Fruit fly (Drosophila melanogaster): Measurements from ENCODE around the gene CG8064.

The CG8064 gene

dm6 chr3R:18311368-18311919, 28.0 kb downstream of the CG8064 start (continued):
- TF ChIP-seq sim (GFP tag; IDR thresholded peaks at IDR 0.05), result no peak
- TF ChIP-seq CG13123 (GFP tag; optimal IDR thresholded peaks at IDR 0.05), result no peak
- peak; percentile 11 for TF ChIP-seq CG10274 (GFP tag; optimal IDR thresholded peaks at IDR 0.05)
- TF ChIP-seq CG11398 (GFP tag; optimal IDR thresholded peaks at IDR 0.05), result no peak
- peak; percentile 15 for TF ChIP-seq CG6854 (GFP tag; optimal IDR thresholded peaks at IDR 0.05)
- TF ChIP-seq CG10321 (GFP tag; IDR thresholded peaks at IDR 0.05), result no peak; the same call in 1 of the 2 replicates
- peak; percentile 91 for TF ChIP-seq Med (GFP tag)
- TF ChIP-seq row (GFP tag; IDR thresholded peaks at IDR 0.05), result peak; percentile 57; the same call in 2 of the 3 replicates
- TF ChIP-seq kay (GFP tag; optimal IDR thresholded peaks at IDR 0.05), result no peak
- no peak for TF ChIP-seq Usf (GFP tag; optimal IDR thresholded peaks at IDR 0.05)
- TF ChIP-seq Hr3 (GFP tag; optimal IDR thresholded peaks at IDR 0.05), result peak; percentile 4
- TF ChIP-seq E2f1 (GFP tag; IDR thresholded peaks at IDR 0.05), result 0 out of 2 replicates have a peak, but pooled peaks have one; percentile 2
- no peak for TF ChIP-seq en (GFP tag; optimal IDR thresholded peaks at IDR 0.05)
- TF ChIP-seq CG6683 (GFP tag; optimal IDR thresholded peaks at IDR 0.05), result no peak
- TF ChIP-seq CG14965 (GFP tag; optimal IDR thresholded peaks at IDR 0.05; ENCODE audit: borderline replicate concordance), result peak; percentile 27
- TF ChIP-seq pfk (GFP tag; optimal IDR thresholded peaks at IDR 0.05), result no peak
- TF ChIP-seq maf-S (GFP tag; optimal IDR thresholded peaks at IDR 0.05), result peak; percentile 12
- no peak for TF ChIP-seq Sin3A (optimal IDR thresholded peaks at IDR 0.05)
- 0 out of 2 replicates have a peak, but pooled peaks have one; percentile 5 for TF ChIP-seq ham (GFP tag; IDR thresholded peaks at IDR 0.05)
- TF ChIP-seq CoRest (tag; optimal IDR thresholded peaks at IDR 0.05), result peak; percentile 85
- 0 out of 2 replicates have a peak, but pooled peaks have one; percentile 36 for TF ChIP-seq dati (GFP tag; IDR thresholded peaks at IDR 0.05)
- peak; percentile 23 for TF ChIP-seq sug (tag; optimal IDR thresholded peaks at IDR 0.05)
- no peak for TF ChIP-seq HmgD (GFP tag; optimal IDR thresholded peaks at IDR 0.05)
- no peak for TF ChIP-seq Dfd (GFP tag; optimal IDR thresholded peaks at IDR 0.05)
- TF ChIP-seq tup (GFP tag; optimal IDR thresholded peaks at IDR 0.05), result peak; percentile 18
- peak; percentile 44; the same call in 1 of the 3 replicates for TF ChIP-seq CG11695 (GFP tag; IDR thresholded peaks at IDR 0.05)
- TF ChIP-seq wor (GFP tag; IDR thresholded peaks at IDR 0.05), result no peak
- peak; percentile 48 for TF ChIP-seq CG10209 (GFP tag; optimal IDR thresholded peaks at IDR 0.05)
- no peak for TF ChIP-seq CG32767 (GFP tag; IDR thresholded peaks at IDR 0.05)
- TF ChIP-seq CG30431 (GFP tag; optimal IDR thresholded peaks at IDR 0.05), result peak; percentile 27
- TF ChIP-seq CG10654 (GFP tag; optimal IDR thresholded peaks at IDR 0.05), result peak; percentile 45
- TF ChIP-seq CG11696 (GFP tag; IDR thresholded peaks at IDR 0.05), result no peak
- TF ChIP-seq tap (tag; optimal IDR thresholded peaks at IDR 0.05), result no peak
- TF ChIP-seq psq (GFP tag; optimal IDR thresholded peaks at IDR 0.05), result peak; percentile 87
- TF ChIP-seq CG17568 (GFP tag; optimal IDR thresholded peaks at IDR 0.05), result peak; percentile 53
- no peak for TF ChIP-seq gcm2 (GFP tag; optimal IDR thresholded peaks at IDR 0.05)
- TF ChIP-seq nau (GFP tag; optimal IDR thresholded peaks at IDR 0.05), result peak; percentile 75
- TF ChIP-seq CG13296 (GFP tag; optimal IDR thresholded peaks at IDR 0.05), result peak; percentile 32
- no peak; the same call in 3 of the 4 replicates for TF ChIP-seq Gug (GFP tag; IDR thresholded peaks at IDR 0.05)
- TF ChIP-seq CG11723 (GFP tag; optimal IDR thresholded peaks at IDR 0.05), result peak; percentile 71
- no peak for TF ChIP-seq ERR (GFP tag; optimal IDR thresholded peaks at IDR 0.05)
- TF ChIP-seq ssp (GFP tag; IDR thresholded peaks at IDR 0.05), result no peak
- no peak for TF ChIP-seq ash1 (GFP tag; optimal IDR thresholded peaks at IDR 0.05)
- no peak for TF ChIP-seq fd102C (GFP tag; optimal IDR thresholded peaks at IDR 0.05)
- peak; percentile 59 for TF ChIP-seq CG8359 (GFP tag; optimal IDR thresholded peaks at IDR 0.05; ENCODE audit: borderline replicate concordance)
- TF ChIP-seq CG15696 (tag; optimal IDR thresholded peaks at IDR 0.05), result peak; percentile 9
- TF ChIP-seq trem (tag; optimal IDR thresholded peaks at IDR 0.05), result no peak
- TF ChIP-seq CG1602 (GFP tag; optimal IDR thresholded peaks at IDR 0.05), result no peak
- no peak for TF ChIP-seq Dad (GFP tag; optimal IDR thresholded peaks at IDR 0.05)
- TF ChIP-seq CG18011 (GFP tag; optimal IDR thresholded peaks at IDR 0.05), result peak; percentile 24
- TF ChIP-seq Hr78 (GFP tag; optimal IDR thresholded peaks at IDR 0.05), result peak in 1 of 2 experiments; percentile 95

Data from whole organism, embryonic.